Fruit fly (Drosophila melanogaster) whole organism, prepupa: Measurements from ENCODE around the gene Rbp1-like.

Source experiments
- CG10631 ChIP-seq: fragments of 200-800 bp; sonication (Bioruptor generic); optimal IDR thresholded peaks from 2 replicates; lab custom pipeline; 2016; ENCODE audit warnings: missing biosample characterization, missing genetic modification characterization
- CG10669 ChIP-seq: fragments of 200-800 bp; sonication (Bioruptor generic); optimal IDR thresholded peaks from 3 replicates; lab custom pipeline; 2018; ENCODE audit warnings: missing biosample characterization, mild to moderate bottlenecking, missing genetic modification characterization, moderate library complexity
- CG11294 ChIP-seq: fragments of 200-800 bp; sonication (Bioruptor generic); IDR thresholded peaks from 2 replicates; pipeline ENCODE4 v1.3.6; 2022; ENCODE audit warnings: missing biosample characterization, missing genetic modification characterization
- CG11902 ChIP-seq: fragments of 200-800 bp; sonication (Bioruptor generic); optimal IDR thresholded peaks from 3 replicates; lab custom pipeline; 2016; ENCODE audit warnings: missing biosample characterization, missing genetic modification characterization
- CG15336 ChIP-seq: fragments of 200-800 bp; sonication (Bioruptor generic); IDR thresholded peaks from 2 replicates; pipeline ENCODE4 v1.3.6; 2022; ENCODE audit warnings: missing biosample characterization, missing genetic modification characterization
- CG1621 ChIP-seq: fragments of 200-800 bp; sonication (Bioruptor generic); optimal IDR thresholded peaks from 3 replicates; lab custom pipeline; 2018; ENCODE audit warnings: missing biosample characterization, mild to moderate bottlenecking, missing genetic modification characterization
- CG16779 ChIP-seq: fragments of 200-800 bp; sonication (Bioruptor generic); optimal IDR thresholded peaks from 3 replicates; lab custom pipeline; 2017; ENCODE audit warnings: missing biosample characterization, mild to moderate bottlenecking, missing genetic modification characterization
- CG32006 ChIP-seq: fragments of 200-800 bp; sonication (Bioruptor generic); optimal IDR thresholded peaks from 3 replicates; lab custom pipeline; 2017; ENCODE audit warnings: missing biosample characterization, mild to moderate bottlenecking, missing genetic modification characterization
- CG34406 ChIP-seq: fragments of 200-800 bp; sonication (Bioruptor generic); optimal IDR thresholded peaks from 3 replicates; lab custom pipeline; 2016; ENCODE audit warnings: missing biosample characterization, missing genetic modification characterization
- CG3919 ChIP-seq: fragments of 200-800 bp; sonication (Bioruptor generic); optimal IDR thresholded peaks from 3 replicates; lab custom pipeline; 2016; ENCODE audit warnings: missing biosample characterization, missing genetic modification characterization
- CG4318 ChIP-seq: fragments of 200-800 bp; sonication (Bioruptor generic); optimal IDR thresholded peaks from 3 replicates; lab custom pipeline; 2017; ENCODE audit warnings: missing biosample characterization, mild to moderate bottlenecking, missing genetic modification characterization
- CG6163 ChIP-seq: fragments of 200-800 bp; sonication (Bioruptor generic); IDR thresholded peaks from 3 replicates; pipeline ENCODE4 v1.3.6; 2022; ENCODE audit warnings: missing biosample characterization, missing genetic modification characterization
- CG6276 ChIP-seq: fragments of 200-800 bp; sonication (Bioruptor generic); optimal IDR thresholded peaks from 2 replicates; lab custom pipeline; 2017; ENCODE audit warnings: missing biosample characterization, mild to moderate bottlenecking, missing genetic modification characterization
- CG6792 ChIP-seq: fragments of 200-800 bp; sonication (Bioruptor generic); optimal IDR thresholded peaks from 3 replicates; lab custom pipeline; 2016; ENCODE audit warnings: missing biosample characterization, missing genetic modification characterization
- CG6808 ChIP-seq: fragments of 200-800 bp; sonication (Bioruptor generic); optimal IDR thresholded peaks from 3 replicates; lab custom pipeline; 2017; ENCODE audit warnings: missing biosample characterization, missing genetic modification characterization, mild to moderate bottlenecking, moderate library complexity, missing genetic modification reagents
- CG7368 ChIP-seq: fragments of 200-800 bp; sonication (Bioruptor generic); optimal IDR thresholded peaks from 3 replicates; lab custom pipeline; 2016; ENCODE audit warnings: missing biosample characterization, missing genetic modification characterization
- CG8119 ChIP-seq: fragments of 200-800 bp; sonication (Bioruptor generic); IDR thresholded peaks from 3 replicates; pipeline ENCODE4 v1.3.6; 2022; ENCODE audit warnings: missing biosample characterization, missing genetic modification characterization
- CG8319 ChIP-seq: fragments of 200-800 bp; sonication (Bioruptor generic); optimal IDR thresholded peaks from 3 replicates; lab custom pipeline; 2016; ENCODE audit warnings: missing biosample characterization, missing genetic modification characterization
- CG8632 ChIP-seq: fragments of 200-800 bp; sonication (Bioruptor generic); optimal IDR thresholded peaks from 3 replicates; lab custom pipeline; 2016; ENCODE audit warnings: missing biosample characterization, missing genetic modification characterization
- CG9139 ChIP-seq: fragments of 200-800 bp; sonication (Bioruptor generic); optimal IDR thresholded peaks from 3 replicates; lab custom pipeline; 2017; ENCODE audit warnings: missing biosample characterization, mild to moderate bottlenecking, missing genetic modification characterization
- Eip75B ChIP-seq: fragments of 200-800 bp; sonication (Bioruptor generic); optimal IDR thresholded peaks from 3 replicates; lab custom pipeline; 2016; ENCODE audit warnings: missing biosample characterization, missing genetic modification characterization
- Eip78C ChIP-seq: fragments of 200-800 bp; sonication (Bioruptor generic); peaks from one replicate; lab custom pipeline; 2016; ENCODE audit warnings: missing biosample characterization, missing genetic modification characterization
- Eip93F ChIP-seq: fragments of 200-800 bp; sonication (Bioruptor generic); optimal IDR thresholded peaks from 2 replicates; lab custom pipeline; 2016; ENCODE audit warnings: missing biosample characterization, mild to moderate bottlenecking, missing genetic modification characterization
- Gug ChIP-seq: fragments of 200-800 bp; sonication (Bioruptor generic); IDR thresholded peaks from 2 replicates; pipeline ENCODE4 v1.3.6; 2022; ENCODE audit warnings: missing biosample characterization, missing genetic modification characterization
- Hr38 ChIP-seq: sonication (Bioruptor generic); optimal IDR thresholded peaks from 2 replicates; lab custom pipeline; 2016; ENCODE audit warnings: missing biosample characterization, missing genetic modification characterization
- Hr39 ChIP-seq: fragments of 200-800 bp; sonication (Bioruptor generic); optimal IDR thresholded peaks from 2 replicates; lab custom pipeline; 2016; ENCODE audit warnings: missing biosample characterization, missing genetic modification characterization
- Hr4 ChIP-seq: fragments of 200-800 bp; sonication (Bioruptor generic); optimal IDR thresholded peaks from 3 replicates; lab custom pipeline; 2016; ENCODE audit warnings: missing biosample characterization, missing genetic modification characterization
- Lpt ChIP-seq: fragments of 200-800 bp; sonication (Bioruptor generic); optimal IDR thresholded peaks from 3 replicates; lab custom pipeline; 2016; ENCODE audit warnings: missing biosample characterization, missing genetic modification characterization
- Met ChIP-seq: fragments of 200-800 bp; sonication (Bioruptor generic); optimal IDR thresholded peaks from 3 replicates; lab custom pipeline; 2016; ENCODE audit warnings: missing biosample characterization, missing genetic modification characterization
- Smox ChIP-seq: fragments of 200-800 bp; sonication (Bioruptor generic); optimal IDR thresholded peaks from 3 replicates; lab custom pipeline; 2016; ENCODE audit warnings: missing biosample characterization, missing genetic modification characterization
- Sox102F ChIP-seq: fragments of 200-800 bp; sonication (Bioruptor generic); optimal IDR thresholded peaks from 2 replicates; lab custom pipeline; 2016; ENCODE audit warnings: missing biosample characterization, mild to moderate bottlenecking, missing genetic modification characterization
- Sox14 ChIP-seq: fragments of 200-800 bp; sonication (Bioruptor generic); optimal IDR thresholded peaks from 3 replicates; lab custom pipeline; 2016; ENCODE audit warnings: missing biosample characterization, missing genetic modification characterization
- Sox15 ChIP-seq: fragments of 200-800 bp; sonication (Bioruptor generic); optimal IDR thresholded peaks from 3 replicates; lab custom pipeline; 2016; ENCODE audit warnings: missing biosample characterization, missing genetic modification characterization
- achi ChIP-seq: fragments of 200-800 bp; sonication (Bioruptor generic); optimal IDR thresholded peaks from 3 replicates; lab custom pipeline; 2016; ENCODE audit warnings: missing biosample characterization, missing genetic modification characterization
- cyc ChIP-seq: fragments of 200-800 bp; sonication (Bioruptor generic); optimal IDR thresholded peaks from 3 replicates; lab custom pipeline; 2016; ENCODE audit warnings: missing biosample characterization, missing genetic modification characterization
- dac ChIP-seq: fragments of 200-800 bp; sonication (Bioruptor generic); optimal IDR thresholded peaks from 2 replicates; lab custom pipeline; 2017; ENCODE audit warnings: missing biosample characterization, mild to moderate bottlenecking, missing genetic modification characterization
- dsx ChIP-seq: fragments of 200-800 bp; optimal IDR thresholded peaks from 3 replicates; lab custom pipeline; 2019; ENCODE audit warnings: missing biosample characterization, mild to moderate bottlenecking, missing genetic modification characterization, moderate library complexity; ENCODE audit not compliant: poor library complexity, severe bottlenecking
- eg ChIP-seq: fragments of 200-800 bp; sonication (Bioruptor generic); IDR thresholded peaks from 3 replicates; pipeline ENCODE4 v1.3.6; 2022; ENCODE audit warnings: missing biosample characterization, missing genetic modification characterization
- esn ChIP-seq: fragments of 200-800 bp; sonication (Bioruptor generic); optimal IDR thresholded peaks from 2 replicates; lab custom pipeline; 2016; ENCODE audit warnings: missing biosample characterization, mild to moderate bottlenecking, missing genetic modification characterization, moderate library complexity
- fd59A ChIP-seq: fragments of 200-800 bp; sonication (Bioruptor generic); optimal IDR thresholded peaks from 2 replicates; lab custom pipeline; 2017; ENCODE audit warnings: missing biosample characterization, mild to moderate bottlenecking, missing genetic modification characterization, missing genetic modification reagents
- fkh ChIP-seq: fragments of 200-800 bp; sonication (Bioruptor generic); optimal IDR thresholded peaks from 3 replicates; lab custom pipeline; 2017; ENCODE audit warnings: missing biosample characterization, mild to moderate bottlenecking, missing genetic modification characterization, moderate library complexity
- lz ChIP-seq: fragments of 200-800 bp; sonication (Bioruptor generic); optimal IDR thresholded peaks from 3 replicates; lab custom pipeline; 2016; ENCODE audit warnings: missing biosample characterization, missing genetic modification characterization
- pdm3 ChIP-seq: fragments of 200-800 bp; sonication (Bioruptor generic); optimal IDR thresholded peaks from 3 replicates; lab custom pipeline; 2016; ENCODE audit warnings: missing biosample characterization, missing genetic modification characterization
- ss ChIP-seq, 2 experiments: fragments of 200-800 bp; sonication (Bioruptor generic); optimal IDR thresholded peaks; 2 replicates in 1 of 2; 3 replicates in 1 of 2; lab custom pipeline; 2017 to 2018; ENCODE audit warnings: mild to moderate bottlenecking in 2 of 2, missing biosample characterization in 2 of 2, missing genetic modification characterization in 2 of 2, moderate library complexity in 1 of 2
- svp ChIP-seq: fragments of 200-800 bp; sonication (Bioruptor generic); peaks from one replicate; lab custom pipeline; 2016; ENCODE audit warnings: missing biosample characterization, missing genetic modification characterization
- topi ChIP-seq: fragments of 200-800 bp; sonication (Bioruptor generic); optimal IDR thresholded peaks from 3 replicates; lab custom pipeline; 2016; ENCODE audit warnings: missing biosample characterization, missing genetic modification characterization
- vri ChIP-seq: fragments of 200-800 bp; sonication (Bioruptor generic); optimal IDR thresholded peaks from 3 replicates; lab custom pipeline; 2016; ENCODE audit warnings: missing biosample characterization, mild to moderate bottlenecking, missing genetic modification characterization

Rbp1-like gene

DNA sequence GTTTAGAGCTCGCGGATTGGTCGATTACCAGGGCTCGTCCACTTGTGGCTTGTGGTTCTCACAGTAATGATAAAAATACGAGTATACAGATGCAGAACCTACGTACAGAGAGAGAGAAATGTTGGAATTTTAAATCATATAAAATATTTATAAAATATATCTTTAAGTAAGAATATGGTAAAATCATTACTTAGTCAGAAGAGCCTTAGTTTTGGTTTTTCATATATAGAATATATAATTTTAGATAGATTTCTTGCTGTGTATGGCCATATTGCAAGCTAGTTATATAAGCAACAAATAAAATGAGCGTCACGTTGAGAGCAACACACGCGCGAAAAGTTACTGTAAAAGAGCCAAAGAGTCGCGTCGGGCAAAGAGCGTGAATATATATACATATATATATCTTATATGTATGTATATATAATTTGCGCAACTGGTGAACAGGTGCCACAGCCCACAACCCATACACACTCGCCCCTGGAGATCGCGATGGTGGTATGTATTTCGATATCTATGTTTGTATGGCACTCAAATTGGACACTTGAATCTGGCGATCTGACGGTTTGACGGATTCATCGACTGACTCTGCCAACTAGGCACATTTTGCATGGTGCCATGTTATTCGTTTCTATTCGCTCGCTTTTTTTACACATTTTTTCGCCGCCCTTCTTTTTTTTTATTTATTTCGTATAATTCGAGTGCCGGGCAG is 5.9 kb upstream of the Rbp1-like start (continued):
- no peak for TF ChIP-seq CG4318 (GFP tag; lab: Kevin White, UChicago)
- TF ChIP-seq CG32006 (GFP tag; lab: Kevin White, UChicago) = peak; percentile 73
- peak; percentile 38 to 60 for TF ChIP-seq ss (GFP tag; optimal IDR thresholded peaks at IDR 0.05; lab: Kevin White, UChicago)
- peak; percentile 25 for TF ChIP-seq CG7368 (GFP tag; lab: Kevin White, UChicago)
- no peak for TF ChIP-seq Sox102F (GFP tag; lab: Kevin White, UChicago)
- peak; percentile 58 for TF ChIP-seq CG9139
- no peak for TF ChIP-seq fd59A (GFP tag; lab: Kevin White, UChicago)
- peak; percentile 24 for TF ChIP-seq svp (GFP tag; lab: Kevin White, UChicago)
- TF ChIP-seq CG11902 (GFP tag; lab: Kevin White, UChicago) = no peak
- TF ChIP-seq CG11294 (GFP tag; lab: Robert Waterston, UW) = peak; percentile 80
- no peak for TF ChIP-seq Hr39 (GFP tag; lab: Kevin White, UChicago)
- TF ChIP-seq CG8632 (GFP tag; lab: Kevin White, UChicago) = peak; percentile 50
- TF ChIP-seq eg = peak; percentile 92
- TF ChIP-seq Gug = peak; percentile 82
- TF ChIP-seq CG6808 = peak; percentile 63
- no peak for TF ChIP-seq Eip93F (GFP tag; lab: Kevin White, UChicago)
- peak; percentile 27 for TF ChIP-seq Met (GFP tag; lab: Kevin White, UChicago)
- no peak for TF ChIP-seq CG1621 (tag; lab: Kevin White, UChicago)
- peak; percentile 72 for TF ChIP-seq dsx (GFP tag; lab: Kevin White, UChicago)
- TF ChIP-seq, all 60 proteins: peak for 40

DNA sequence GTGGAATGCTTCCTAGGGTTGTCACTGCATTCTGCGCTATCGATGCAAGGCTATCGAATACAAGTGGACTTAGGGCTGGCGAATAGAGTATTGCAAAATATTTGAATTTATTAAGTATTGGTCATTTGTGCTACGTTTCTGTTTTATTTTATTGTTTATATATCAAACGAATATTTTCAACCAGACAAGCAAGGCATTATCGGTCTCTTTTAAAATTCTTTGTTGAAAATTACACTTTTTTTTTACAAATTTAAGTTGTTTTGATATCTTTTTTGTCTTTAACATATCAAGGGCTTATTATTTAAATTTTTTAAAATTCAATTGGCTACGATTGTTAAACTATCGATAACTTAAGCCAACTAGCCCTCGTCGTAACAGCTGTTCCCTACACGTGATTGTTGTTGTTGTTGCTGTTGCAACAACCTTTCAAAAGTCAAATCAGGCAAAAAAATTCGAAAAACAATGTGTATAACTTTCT is 2.7 kb upstream of the Rbp1-like start, which contains the start of the genes Ype and CG1662:
Gene Ype (minus strand): TSS at position 45 of the 478 bp plus-strand sequence.
Gene CG1662 (plus strand): TSS at position 191 of the 478 bp plus-strand sequence.
- TF ChIP-seq pdm3 (GFP tag; lab: Kevin White, UChicago) = peak; percentile 81
- TF ChIP-seq vri (GFP tag; lab: Kevin White, UChicago) = peak; percentile 29
- TF ChIP-seq CG6163 (GFP tag; lab: Robert Waterston, UW) = 0 out of 3 replicates have a peak, but pooled peaks have one; percentile 31
- no peak for TF ChIP-seq CG16779 (tag; lab: Kevin White, UChicago)
- peak; percentile 43 for TF ChIP-seq fd59A (GFP tag; lab: Kevin White, UChicago)
- peak; percentile 66 for TF ChIP-seq Sox15
- TF ChIP-seq CG10631 (GFP tag; lab: Kevin White, UChicago) = peak; percentile 78
- TF ChIP-seq CG4318 (GFP tag; lab: Kevin White, UChicago) = peak; percentile 61
- TF ChIP-seq CG11902 (GFP tag; lab: Kevin White, UChicago) = peak; percentile 55
- TF ChIP-seq eg = peak; percentile 68; the same call in 2 of the 3 replicates
- TF ChIP-seq Eip93F (GFP tag; lab: Kevin White, UChicago) = peak; percentile 13
- peak; percentile 78 for TF ChIP-seq lz (GFP tag; lab: Kevin White, UChicago)
- peak; percentile 66 for TF ChIP-seq Hr4 (GFP tag; lab: Kevin White, UChicago)
- peak; percentile 69 for TF ChIP-seq CG3919
- peak; percentile 63 for TF ChIP-seq Eip75B (GFP tag; lab: Kevin White, UChicago)
- peak; percentile 71 for TF ChIP-seq topi (GFP tag; lab: Kevin White, UChicago)
- TF ChIP-seq ss (GFP tag; optimal IDR thresholded peaks at IDR 0.05; lab: Kevin White, UChicago) = peak in 1 of 2 experiments; percentile 71
- TF ChIP-seq CG8119 = peak; percentile 34; the same call in 1 of the 3 replicates
- TF ChIP-seq CG34406 (GFP tag; lab: Kevin White, UChicago) = peak; percentile 57
- TF ChIP-seq Met (GFP tag; lab: Kevin White, UChicago) = peak; percentile 65
- TF ChIP-seq Smox (GFP tag; lab: Kevin White, UChicago) = peak; percentile 70
- peak; percentile 67 for TF ChIP-seq CG6792 (GFP tag; lab: Kevin White, UChicago)
- TF ChIP-seq CG6276 (GFP tag; lab: Kevin White, UChicago) = no peak
- TF ChIP-seq svp (GFP tag; lab: Kevin White, UChicago) = peak; percentile 89
- peak; percentile 38 for TF ChIP-seq CG8319 (GFP tag; lab: Kevin White, UChicago)
- TF ChIP-seq Lpt (GFP tag; lab: Kevin White, UChicago) = peak; percentile 41
- TF ChIP-seq fkh (GFP tag; lab: Kevin White, UChicago) = peak; percentile 99
- TF ChIP-seq achi (GFP tag; lab: Kevin White, UChicago) = peak; percentile 66
- peak; percentile 79 for TF ChIP-seq cyc (GFP tag; lab: Kevin White, UChicago)
- peak; percentile 34 for TF ChIP-seq CG7368 (GFP tag; lab: Kevin White, UChicago)
- peak; percentile 63 for TF ChIP-seq CG10669
- no peak for TF ChIP-seq Hr38 (GFP tag; lab: Kevin White, UChicago)
- peak; percentile 87 for TF ChIP-seq Eip78C (GFP tag; lab: Kevin White, UChicago)
- no peak; the same call in 1 of the 2 replicates for TF ChIP-seq CG11294 (GFP tag; lab: Robert Waterston, UW)
- peak; percentile 70 for TF ChIP-seq Hr39 (GFP tag; lab: Kevin White, UChicago)
- TF ChIP-seq dac = peak; percentile 29
- TF ChIP-seq esn = peak; percentile 81
- peak; percentile 52 for TF ChIP-seq Sox14
- TF ChIP-seq CG15336 = peak; percentile 58
